Worm (Caenorhabditis elegans): ENCODE measurements around the gene C32H11.4.

- no peak for TF ChIP-seq flt-1 (GFP tag; IDR thresholded peaks at IDR 0.05)
- TF ChIP-seq tab-1 (GFP tag; IDR thresholded peaks at IDR 0.05), result no peak
- TF ChIP-seq ztf-23 (GFP tag; IDR thresholded peaks at IDR 0.05), result no peak
- TF ChIP-seq ztf-29 (GFP tag; IDR thresholded peaks at IDR 0.05), result no peak
- no peak for TF ChIP-seq med-1 (GFP tag; optimal IDR thresholded peaks at IDR 0.05; ENCODE audit: insufficient read depth)
- TF ChIP-seq ref-1 (GFP tag; conservative IDR thresholded peaks at IDR 0.05), result no peak
- no peak for TF ChIP-seq T22C8.4 (GFP tag; IDR thresholded peaks at IDR 0.05)
- no peak for TF ChIP-seq klf-2 (GFP tag; conservative IDR thresholded peaks at IDR 0.05)
Measured at ce11 chrIV:12936221-12936776, 15.2 kb downstream of the C32H11.4 start, which contains the start of the genes cld-1 and dod-21.
